Worm (Caenorhabditis elegans): ENCODE data around the gene C37C3.1.

C37C3.1 gene

ce11 chrV:7822655-7823054, 35.1 kb upstream of the C37C3.1 start:
- TF ChIP-seq F55B11.4 (tag; optimal IDR thresholded peaks at IDR 0.05; ENCODE audit: borderline replicate concordance, insufficient read depth): no peak

- no peak for TF ChIP-seq nhr-27 (tag; optimal IDR thresholded peaks at IDR 0.05)
- TF ChIP-seq unc-130 (GFP tag; optimal IDR thresholded peaks at IDR 0.05): no peak
- TF ChIP-seq nhr-179 (tag; optimal IDR thresholded peaks at IDR 0.05): no peak
- no peak for TF ChIP-seq attf-5 (GFP tag; optimal IDR thresholded peaks at IDR 0.05)
- no peak for TF ChIP-seq aptf-3 (GFP tag; IDR thresholded peaks at IDR 0.05)
- TF ChIP-seq madf-8 (GFP tag; conservative IDR thresholded peaks at IDR 0.05): no peak
- no peak for TF ChIP-seq lin-26 (GFP tag; IDR thresholded peaks at IDR 0.05)
- no peak for TF ChIP-seq C17E4.6 (GFP tag; IDR thresholded peaks at IDR 0.05)
- TF ChIP-seq hmg-1.2 (GFP tag; IDR thresholded peaks at IDR 0.05): no peak
- no peak for TF ChIP-seq Y67H2A.10 (GFP tag; conservative IDR thresholded peaks at IDR 0.05)
- TF ChIP-seq nhr-80 (tag; optimal IDR thresholded peaks at IDR 0.05): no peak
- TF ChIP-seq snpc-3.4 (tag; optimal IDR thresholded peaks at IDR 0.05): no peak
- no peak for TF ChIP-seq T26A5.8 (tag; optimal IDR thresholded peaks at IDR 0.05)
- TF ChIP-seq nfyb-1 (GFP tag; IDR thresholded peaks at IDR 0.05): no peak
- no peak for TF ChIP-seq ZK185.1 (tag; optimal IDR thresholded peaks at IDR 0.05; ENCODE audit: poor library complexity, severe bottlenecking)
Measured at ce11 chrV:7824138-7824537, 33.6 kb upstream of the C37C3.1 start.

- TF ChIP-seq nfyb-1 (GFP tag; IDR thresholded peaks at IDR 0.05) (no peak), F55B11.4 (tag; optimal IDR thresholded peaks at IDR 0.05; ENCODE audit: borderline replicate concordance, insufficient read depth) (no peak), madf-8 (GFP tag; conservative IDR thresholded peaks at IDR 0.05) (no peak)
Measured at ce11 chrV:7825836-7826235, 31.9 kb upstream of the C37C3.1 start.

ce11 chrV:7826362-7826761, 31.4 kb upstream of the C37C3.1 start:
- TF ChIP-seq hsf-1 (GFP tag; IDR thresholded peaks at IDR 0.05): no peak
- no peak for TF ChIP-seq egrh-3 (GFP tag; IDR thresholded peaks at IDR 0.05)
- TF ChIP-seq hlh-26 (GFP tag; conservative IDR thresholded peaks at IDR 0.05): no peak
- TF ChIP-seq ztf-25 (GFP tag; IDR thresholded peaks at IDR 0.05): no peak
- no peak for TF ChIP-seq Y79H2A.3 (GFP tag; conservative IDR thresholded peaks at IDR 0.05)
- no peak for TF ChIP-seq ztf-28 (GFP tag; IDR thresholded peaks at IDR 0.05)

- TF ChIP-seq lir-1 (GFP tag; conservative IDR thresholded peaks at IDR 0.05) (no peak), bed-2 (GFP tag; IDR thresholded peaks at IDR 0.05) (no peak), nfya-2 (GFP tag; IDR thresholded peaks at IDR 0.05) (no peak), pbrm-1 (GFP tag; IDR thresholded peaks at IDR 0.05) (no peak)
Measured at ce11 chrV:7826917-7827316, 30.8 kb upstream of the C37C3.1 start, which contains the start of gene mig-6. Gene mig-6, plus strand, starts transcription at chrV:7827217.

ce11 chrV:7830952-7831351, 26.8 kb upstream of the C37C3.1 start:
- TF ChIP-seq B0336.3 (GFP tag; IDR thresholded peaks at IDR 0.05): no peak
- TF ChIP-seq F37B4.10 (GFP tag; IDR thresholded peaks at IDR 0.05): 0 out of 2 replicates have a peak, but pooled peaks have one; percentile 29
- TF ChIP-seq dox-1 (GFP tag; IDR thresholded peaks at IDR 0.05): 0 out of 2 replicates have a peak, but pooled peaks have one; percentile 24
- peak; percentile 84 for TF ChIP-seq zfh-2 (GFP tag; conservative IDR thresholded peaks at IDR 0.05)
- 0 out of 2 replicates have a peak, but pooled peaks have one; percentile 19 for TF ChIP-seq ztf-28 (GFP tag; IDR thresholded peaks at IDR 0.05)
